Worm (Caenorhabditis elegans): Measurements from ENCODE around the gene sorf-2.

DNA sequence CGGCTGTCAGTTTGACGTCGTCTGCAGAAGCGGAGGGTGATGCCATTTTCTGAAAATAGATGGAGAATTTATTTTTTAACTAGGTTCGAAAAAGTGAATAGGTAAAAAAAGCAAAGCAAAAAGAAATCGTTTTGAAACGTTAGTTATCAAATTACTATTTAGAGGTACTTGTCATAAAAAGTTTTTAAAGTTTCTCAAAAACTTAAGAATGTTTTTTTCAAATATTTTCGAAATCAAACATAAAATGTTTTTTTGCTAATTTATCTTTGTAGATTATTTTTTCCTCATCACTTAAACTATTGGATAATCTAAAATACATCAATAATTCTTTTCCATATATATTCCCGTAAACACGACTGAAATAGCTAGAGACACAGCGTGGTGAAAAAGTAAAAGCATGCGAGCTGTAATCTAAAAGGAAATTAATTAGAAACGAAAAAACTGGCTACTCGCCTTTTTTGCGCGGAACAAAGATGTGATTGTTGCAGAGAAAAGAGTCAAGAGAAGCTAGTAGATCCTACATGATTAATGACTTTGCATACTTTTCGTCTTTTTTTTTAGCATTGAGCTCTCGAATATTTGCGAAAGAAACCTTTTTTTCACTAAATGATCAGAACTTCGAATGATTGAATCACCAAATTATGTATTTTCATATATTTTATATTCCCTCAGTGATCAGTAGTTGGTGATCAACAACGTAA is 45.0 kb downstream of the sorf-2 start, which contains the start of gene szy-2:
- no peak for TF ChIP-seq ceh-16 (tag; optimal IDR thresholded peaks at IDR 0.05)
- no peak for TF ChIP-seq fos-1 (tag; optimal IDR thresholded peaks at IDR 0.05)
- TF ChIP-seq ztf-4 (tag; optimal IDR thresholded peaks at IDR 0.05): no peak
- TF ChIP-seq lin-11 (tag; optimal IDR thresholded peaks at IDR 0.05): no peak
- TF ChIP-seq nhr-237 (tag; optimal IDR thresholded peaks at IDR 0.05): no peak
- no peak for TF ChIP-seq skn-1 (tag; optimal IDR thresholded peaks at IDR 0.05)
- no peak for TF ChIP-seq F13H6.1 (tag; optimal IDR thresholded peaks at IDR 0.05)
- no peak for TF ChIP-seq lin-39 (tag; optimal IDR thresholded peaks at IDR 0.05)
- TF ChIP-seq snpc-4 (tag; optimal IDR thresholded peaks at IDR 0.05): no peak

Data from whole organism, L2 larva.